Worm (Caenorhabditis elegans) whole organism, L3 larva: ENCODE measurements around the gene npp-24.

ENCODE experiments used
- ama-1 ChIP-seq: fragments of 150-350 bp; optimal IDR thresholded peaks from 2 replicates; lab custom pipeline; 2018
- egl-27 ChIP-seq: sonication (generic microtip); optimal IDR thresholded peaks from 4 replicates; lab custom pipeline; 2017; ENCODE audit warnings: missing biosample characterization, missing genetic modification reagents, missing genetic modification characterization
- elt-2 ChIP-seq: sonication (generic microtip); optimal IDR thresholded peaks from 2 replicates; lab custom pipeline; 2016; ENCODE audit warnings: missing genetic modification reagents, mild to moderate bottlenecking, missing genetic modification characterization, missing compliant biosample characterization
- jun-1 ChIP-seq: fragments of 150-350 bp; optimal IDR thresholded peaks from 2 replicates; lab custom pipeline; 2014; ENCODE audit warnings: missing biosample characterization, missing genetic modification reagents, missing genetic modification characterization
- nhr-11 ChIP-seq: fragments of 150-350 bp; optimal IDR thresholded peaks from 2 replicates; lab custom pipeline; 2014; ENCODE audit warnings: missing biosample characterization, missing genetic modification characterization
- nhr-23 ChIP-seq: fragments of 150-350 bp; optimal IDR thresholded peaks from 2 replicates; lab custom pipeline; 2014; ENCODE audit warnings: missing biosample characterization, missing genetic modification reagents, missing genetic modification characterization
- nhr-67 ChIP-seq: fragments of 150-350 bp; optimal IDR thresholded peaks from 2 replicates; lab custom pipeline; 2014; ENCODE audit warnings: missing biosample characterization, missing genetic modification characterization
- nhr-76 ChIP-seq: fragments of 150-350 bp; sonication (generic microtip); optimal IDR thresholded peaks from 5 replicates; lab custom pipeline; 2014; ENCODE audit warnings: missing biosample characterization, missing genetic modification characterization
- snpc-4 ChIP-seq: fragments of 150-350 bp; optimal IDR thresholded peaks from 2 replicates; lab custom pipeline; 2014; ENCODE audit warnings: missing biosample characterization, missing genetic modification characterization
- tbx-2 ChIP-seq: sonication (generic microtip); optimal IDR thresholded peaks from 2 replicates; lab custom pipeline; 2016; ENCODE audit warnings: mild to moderate bottlenecking, missing genetic modification characterization, missing compliant biosample characterization
- unc-62 ChIP-seq: fragments of 150-350 bp; sonication (generic microtip); optimal IDR thresholded peaks from 4 replicates; lab custom pipeline; 2014; ENCODE audit warnings: missing biosample characterization, missing genetic modification reagents, missing genetic modification characterization
- zag-1 ChIP-seq: fragments of 150-350 bp; optimal IDR thresholded peaks from 2 replicates; lab custom pipeline; 2014; ENCODE audit warnings: missing biosample characterization, missing genetic modification characterization
- ztf-4 ChIP-seq: fragments of 150-350 bp; optimal IDR thresholded peaks from 2 replicates; lab custom pipeline; 2014; ENCODE audit warnings: missing biosample characterization, missing genetic modification characterization

DNA sequence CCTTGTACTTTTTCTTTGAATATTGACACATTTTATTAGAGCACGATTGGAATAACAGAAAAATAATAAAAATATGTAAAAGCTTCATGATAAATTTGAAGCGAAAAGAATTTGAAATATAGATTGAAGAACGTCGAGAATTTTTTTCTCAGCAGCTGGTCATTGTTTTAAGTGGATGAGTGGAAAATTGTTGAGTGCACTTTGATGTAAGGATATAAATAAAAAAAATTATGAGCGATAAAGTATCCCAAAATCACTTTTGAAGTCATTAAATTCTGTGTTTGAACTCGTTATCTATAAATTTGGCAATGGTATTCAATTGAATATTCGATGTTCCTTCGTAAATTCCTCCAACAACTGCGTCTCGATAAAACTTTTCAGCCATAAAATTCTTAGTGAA, 39.1 kb downstream of the npp-24 start, which contains the start of gene ins-13:
- no peak for TF ChIP-seq nhr-67 (tag; lab: Kevin White, UChicago)
- TF ChIP-seq jun-1 (tag; lab: Kevin White, UChicago), result no peak
- no peak for TF ChIP-seq ama-1 (lab: Kevin White, UChicago)
- TF ChIP-seq nhr-76, result no peak
- TF ChIP-seq unc-62, result no peak
- TF ChIP-seq egl-27, result no peak
- TF ChIP-seq snpc-4 (tag; lab: Kevin White, UChicago), result no peak
- TF ChIP-seq elt-2 (tag; lab: Kevin White, UChicago), result no peak
- no peak for TF ChIP-seq nhr-23 (tag; lab: Kevin White, UChicago)
- TF ChIP-seq zag-1 (tag; lab: Kevin White, UChicago), result no peak
- no peak for TF ChIP-seq nhr-11
- no peak for TF ChIP-seq ztf-4 (tag; lab: Kevin White, UChicago)
- TF ChIP-seq tbx-2 (tag; lab: Kevin White, UChicago), result no peak
